Worm (Caenorhabditis elegans) whole organism, L1 larva: ENCODE data around the gene npl-4.1.

Source experiments
- C16A3.4 ChIP-seq: fragments of 150-350 bp; optimal IDR thresholded peaks from 2 replicates; lab custom pipeline; 2014; ENCODE audit warnings: missing biosample characterization, missing genetic modification characterization
- F16B12.6 ChIP-seq: fragments of 150-350 bp; optimal IDR thresholded peaks from 2 replicates; lab custom pipeline; 2014; ENCODE audit warnings: missing biosample characterization, missing genetic modification characterization
- Y116A8C.19 ChIP-seq: sonication (generic microtip); optimal IDR thresholded peaks from 2 replicates; lab custom pipeline; 2016; ENCODE audit warnings: missing compliant biosample characterization, missing genetic modification characterization, borderline replicate concordance
- alr-1 ChIP-seq: fragments of 200-800 bp; sonication (Bioruptor generic); optimal IDR thresholded peaks from 2 replicates; lab custom pipeline; 2018; ENCODE audit warnings: borderline replicate concordance, mild to moderate bottlenecking, missing genetic modification characterization, missing compliant biosample characterization
- ama-1 ChIP-seq: fragments of 150-350 bp; optimal IDR thresholded peaks from 2 replicates; lab custom pipeline; 2014
- ceh-82 ChIP-seq, 3 experiments: fragments of 150-350 bp in 1 of 3; sonication (generic microtip) in 2 of 3; optimal IDR thresholded peaks; 2 replicates each; lab custom pipeline; 2014 to 2017; ENCODE audit warnings: missing biosample characterization in 3 of 3, missing genetic modification characterization in 3 of 3
- ceh-88 ChIP-seq: fragments of 200-800 bp; sonication (Bioruptor generic); IDR thresholded peaks from 2 replicates; pipeline ENCODE4 v1.3.6; 2022; ENCODE audit warnings: missing genetic modification characterization, missing compliant biosample characterization
- ces-1 ChIP-seq: fragments of 150-350 bp; optimal IDR thresholded peaks from 2 replicates; lab custom pipeline; 2014; ENCODE audit warnings: missing biosample characterization, missing genetic modification reagents, missing genetic modification characterization
- dpl-1 ChIP-seq, 3 experiments: fragments of 150-350 bp in 2 of 3; sonication (generic microtip) in 1 of 3; optimal IDR thresholded peaks; 2 replicates each; lab custom pipeline; 2014 to 2017; ENCODE audit warnings: missing biosample characterization in 3 of 3, missing genetic modification characterization in 3 of 3, missing genetic modification reagents in 3 of 3
- dsc-1 ChIP-seq: sonication (generic microtip); optimal IDR thresholded peaks from 2 replicates; lab custom pipeline; 2016; ENCODE audit warnings: mild to moderate bottlenecking, missing genetic modification characterization, missing compliant biosample characterization
- efl-1 ChIP-seq, 4 experiments: fragments of 150-350 bp; optimal IDR thresholded peaks in 3 of 4; peaks in 1 of 4; 1 replicate in 1 of 4; 2 replicates in 3 of 4; lab custom pipeline; 2014; ENCODE audit warnings: missing biosample characterization in 2 of 4, missing genetic modification characterization in 2 of 4, missing genetic modification reagents in 2 of 4
- egl-13 ChIP-seq: sonication (generic microtip); optimal IDR thresholded peaks from 2 replicates; lab custom pipeline; 2016; ENCODE audit warnings: missing genotype, missing genetic modification reagents, missing genetic modification characterization, missing compliant biosample characterization
- elt-2 ChIP-seq: sonication (generic microtip); optimal IDR thresholded peaks from 2 replicates; lab custom pipeline; 2016; ENCODE audit warnings: missing genetic modification characterization, mild to moderate bottlenecking, inconsistent platforms, missing compliant biosample characterization, missing genetic modification reagents
- elt-3 ChIP-seq, 6 experiments: fragments of 150-350 bp in 1 of 6; sonication (generic microtip); optimal IDR thresholded peaks; 2 replicates each; lab custom pipeline; 2017 to 2018; ENCODE audit warnings: missing biosample characterization in 6 of 6, missing genetic modification characterization in 6 of 6, inconsistent platforms in 1 of 6
- fkh-10 ChIP-seq: sonication (generic microtip); optimal IDR thresholded peaks from 2 replicates; lab custom pipeline; 2017; ENCODE audit warnings: missing biosample characterization, missing genetic modification reagents, missing genetic modification characterization
- fkh-4 ChIP-seq: sonication (generic microtip); optimal IDR thresholded peaks from 2 replicates; lab custom pipeline; 2016; ENCODE audit warnings: missing compliant biosample characterization, missing genetic modification characterization, borderline replicate concordance
- fkh-8 ChIP-seq: sonication (generic microtip); optimal IDR thresholded peaks from 2 replicates; lab custom pipeline; 2016; ENCODE audit warnings: mild to moderate bottlenecking, missing genetic modification characterization, missing compliant biosample characterization
- hlh-4 ChIP-seq: sonication (generic microtip); optimal IDR thresholded peaks from 2 replicates; lab custom pipeline; 2016; ENCODE audit warnings: mild to moderate bottlenecking, missing genetic modification characterization, missing compliant biosample characterization
- irx-1 ChIP-seq: sonication (generic microtip); optimal IDR thresholded peaks from 2 replicates; lab custom pipeline; 2016; ENCODE audit warnings: missing genetic modification characterization, missing compliant biosample characterization
- isw-1 ChIP-seq: fragments of 200-800 bp; sonication (Bioruptor generic); IDR thresholded peaks from 2 replicates; pipeline ENCODE4 v1.3.6; 2022; ENCODE audit warnings: missing genetic modification characterization, missing compliant biosample characterization
- lin-14 ChIP-seq: fragments of 200-800 bp; sonication (Bioruptor generic); optimal IDR thresholded peaks from 2 replicates; lab custom pipeline; 2018; ENCODE audit warnings: mild to moderate bottlenecking, missing genetic modification characterization, moderate library complexity, missing compliant biosample characterization
- lin-15B ChIP-seq: fragments of 150-350 bp; sonication (generic microtip); optimal IDR thresholded peaks from 3 replicates; lab custom pipeline; 2014; ENCODE audit warnings: missing biosample characterization, missing genetic modification characterization
- lin-35 ChIP-seq, 2 experiments: fragments of 150-350 bp; optimal IDR thresholded peaks; 2 replicates each; lab custom pipeline; 2014; ENCODE audit warnings: missing biosample characterization in 2 of 2, missing genetic modification characterization in 2 of 2, missing genetic modification reagents in 2 of 2
- lir-3 ChIP-seq: sonication (generic microtip); optimal IDR thresholded peaks from 2 replicates; lab custom pipeline; 2016; ENCODE audit warnings: mild to moderate bottlenecking, missing genetic modification characterization, moderate library complexity, missing compliant biosample characterization; ENCODE audit not compliant: poor library complexity
- lsy-2 ChIP-seq, 2 experiments: fragments of 150-350 bp; optimal IDR thresholded peaks; 2 replicates each; lab custom pipeline; 2014; ENCODE audit warnings: missing biosample characterization in 2 of 2, missing genetic modification characterization in 2 of 2
- mab-9 ChIP-seq: fragments of 200-800 bp; sonication (Bioruptor generic); IDR thresholded peaks from 2 replicates; pipeline ENCODE4 v1.3.6; 2022; ENCODE audit warnings: missing genetic modification reagents, missing genetic modification characterization, missing compliant biosample characterization
- mdl-1 ChIP-seq, 2 experiments: fragments of 150-350 bp; optimal IDR thresholded peaks; 2 replicates each; lab custom pipeline; 2014 to 2017; ENCODE audit warnings: missing biosample characterization in 2 of 2, missing genetic modification characterization in 2 of 2, inconsistent platforms in 1 of 2
- mef-2 ChIP-seq: fragments of 150-350 bp; optimal IDR thresholded peaks from 2 replicates; lab custom pipeline; 2014; ENCODE audit warnings: missing biosample characterization, missing genetic modification characterization
- mep-1 ChIP-seq: fragments of 150-350 bp; optimal IDR thresholded peaks from 2 replicates; lab custom pipeline; 2014; ENCODE audit warnings: missing biosample characterization, missing genetic modification characterization
- nhr-19 ChIP-seq: fragments of 200-800 bp; sonication (Bioruptor generic); conservative IDR thresholded peaks from 2 replicates; pipeline ENCODE4 v1.3.6; 2022; ENCODE audit warnings: missing genetic modification characterization, missing compliant biosample characterization
- nhr-20 ChIP-seq: sonication (generic microtip); optimal IDR thresholded peaks from 2 replicates; lab custom pipeline; 2016; ENCODE audit warnings: mild to moderate bottlenecking, missing genetic modification characterization, missing compliant biosample characterization
- nhr-28 ChIP-seq: fragments of 150-350 bp; optimal IDR thresholded peaks from 2 replicates; lab custom pipeline; 2014; ENCODE audit warnings: missing biosample characterization, missing genetic modification characterization
- nhr-47 ChIP-seq: sonication (generic microtip); optimal IDR thresholded peaks from 2 replicates; lab custom pipeline; 2016; ENCODE audit warnings: mild to moderate bottlenecking, missing genetic modification characterization, moderate library complexity, missing compliant biosample characterization
- nhr-71 ChIP-seq: sonication (generic microtip); optimal IDR thresholded peaks from 2 replicates; lab custom pipeline; 2016; ENCODE audit warnings: mild to moderate bottlenecking, missing genetic modification characterization, moderate library complexity, missing compliant biosample characterization
- nhr-76 ChIP-seq: sonication (generic microtip); optimal IDR thresholded peaks from 2 replicates; lab custom pipeline; 2017; ENCODE audit warnings: missing biosample characterization, missing genetic modification characterization
- nhr-77 ChIP-seq: fragments of 150-350 bp; optimal IDR thresholded peaks from 2 replicates; lab custom pipeline; 2014; ENCODE audit warnings: missing biosample characterization, missing genetic modification characterization
- nhr-84 ChIP-seq: sonication (generic microtip); optimal IDR thresholded peaks from 2 replicates; lab custom pipeline; 2017; ENCODE audit warnings: missing biosample characterization, missing genetic modification characterization
- nhr-85 ChIP-seq: sonication (generic microtip); peaks from one replicate; lab custom pipeline; 2016; ENCODE audit warnings: missing genetic modification characterization, inconsistent platforms, missing compliant biosample characterization
- nhr-90 ChIP-seq: sonication (generic microtip); optimal IDR thresholded peaks from 2 replicates; lab custom pipeline; 2016; ENCODE audit warnings: mild to moderate bottlenecking, missing genetic modification characterization, missing compliant biosample characterization; ENCODE audit not compliant: poor library complexity
- pqm-1 ChIP-seq: sonication (generic microtip); optimal IDR thresholded peaks from 3 replicates; lab custom pipeline; 2017; ENCODE audit warnings: missing biosample characterization, missing genetic modification characterization
- rnt-1 ChIP-seq: sonication (generic microtip); optimal IDR thresholded peaks from 2 replicates; lab custom pipeline; 2016; ENCODE audit warnings: mild to moderate bottlenecking, missing genetic modification characterization, moderate library complexity, missing compliant biosample characterization
- snpc-4 ChIP-seq: fragments of 150-350 bp; optimal IDR thresholded peaks from 2 replicates; lab custom pipeline; 2014; ENCODE audit warnings: missing biosample characterization, missing genetic modification characterization
- snu-23 ChIP-seq: sonication (generic microtip); optimal IDR thresholded peaks from 2 replicates; lab custom pipeline; 2016; ENCODE audit warnings: missing genetic modification characterization, missing compliant biosample characterization
- sox-4 ChIP-seq: sonication (generic microtip); optimal IDR thresholded peaks from 2 replicates; lab custom pipeline; 2016; ENCODE audit warnings: missing genetic modification characterization, missing compliant biosample characterization
- sptf-1 ChIP-seq: fragments of 150-350 bp; optimal IDR thresholded peaks from 2 replicates; lab custom pipeline; 2014; ENCODE audit warnings: missing biosample characterization, missing genetic modification characterization
- sup-37 ChIP-seq: fragments of 200-800 bp; sonication (Bioruptor generic); optimal IDR thresholded peaks from 2 replicates; lab custom pipeline; 2018; ENCODE audit warnings: mild to moderate bottlenecking, missing genetic modification characterization, missing compliant biosample characterization
- tbx-2 ChIP-seq: sonication (generic microtip); optimal IDR thresholded peaks from 2 replicates; lab custom pipeline; 2016; ENCODE audit warnings: missing genetic modification characterization, missing compliant biosample characterization
- unc-130 ChIP-seq: fragments of 150-350 bp; optimal IDR thresholded peaks from 2 replicates; lab custom pipeline; 2017; ENCODE audit warnings: missing biosample characterization, missing genetic modification characterization, inconsistent platforms
- unc-62 ChIP-seq: fragments of 150-350 bp; optimal IDR thresholded peaks from 2 replicates; lab custom pipeline; 2014; ENCODE audit warnings: missing biosample characterization, missing genetic modification reagents, missing genetic modification characterization
- unc-98 ChIP-seq: fragments of 200-800 bp; sonication (Bioruptor generic); IDR thresholded peaks from 2 replicates; pipeline ENCODE4 v1.3.6; 2022; ENCODE audit warnings: missing genetic modification characterization, missing compliant biosample characterization
- xbp-1 ChIP-seq: sonication (generic microtip); optimal IDR thresholded peaks from 2 replicates; lab custom pipeline; 2016; ENCODE audit warnings: missing genetic modification characterization, missing compliant biosample characterization
- zag-1 ChIP-seq: fragments of 150-350 bp; optimal IDR thresholded peaks from 2 replicates; lab custom pipeline; 2014; ENCODE audit warnings: missing biosample characterization, missing genetic modification characterization

Gene npl-4.1

DNA sequence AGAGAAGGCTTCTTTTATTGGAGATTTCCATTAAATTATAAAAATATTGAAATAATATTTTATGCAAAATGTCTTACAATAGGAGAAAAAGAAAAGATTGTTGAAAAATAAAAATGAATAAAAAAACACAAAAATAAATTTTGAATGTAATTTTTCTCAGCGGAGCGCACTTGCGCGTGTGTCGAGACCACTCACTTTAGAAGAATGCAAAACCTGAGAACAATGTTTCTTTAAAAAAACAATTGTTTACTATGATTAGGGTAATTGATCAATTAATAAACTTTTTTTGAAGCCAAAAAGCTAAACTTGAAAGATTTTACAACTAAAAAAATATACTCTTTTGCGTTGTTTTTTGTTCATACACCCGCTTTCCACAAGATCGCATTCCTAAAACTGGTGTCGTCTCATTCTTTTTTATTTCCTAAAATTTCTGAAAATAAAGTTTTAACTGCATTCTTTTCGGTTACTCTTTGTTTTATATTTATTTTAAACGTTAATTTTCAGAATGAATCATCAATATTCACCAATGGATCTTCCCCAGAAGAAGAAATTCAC is 36.9 kb upstream of the npl-4.1 start, which contains the start of gene ttc-4:
ttc-4 (plus strand) TSS at position 505 of the 555 bp plus-strand sequence.
- TF ChIP-seq ceh-88 (GFP tag; lab: Robert Waterston, UW) = no peak
- peak; percentile 43 for TF ChIP-seq nhr-20 (tag; lab: Kevin White, UChicago)
- peak; percentile 63 for TF ChIP-seq lir-3 (tag; lab: Kevin White, UChicago)
- TF ChIP-seq mef-2 = no peak
- TF ChIP-seq F16B12.6 (tag; lab: Kevin White, UChicago) = peak; percentile 12
- peak; percentile 17 for TF ChIP-seq irx-1 (tag; lab: Kevin White, UChicago)
- peak; percentile 41 to 73 for TF ChIP-seq lin-35 (GFP tag; optimal IDR thresholded peaks at IDR 0.05; lab: Kevin White, UChicago)
- peak; percentile 15 for TF ChIP-seq snpc-4 (tag; lab: Kevin White, UChicago)
- no peak for TF ChIP-seq sox-4
- peak; percentile 50 to 59 for TF ChIP-seq efl-1 (optimal IDR thresholded peaks at IDR 0.05; lab: Kevin White, UChicago)
- peak; percentile 1 to 58 for TF ChIP-seq efl-1 (GFP tag; optimal IDR thresholded peaks at IDR 0.05 in 1 of 2; lab: Kevin White, UChicago)
- TF ChIP-seq nhr-76 (tag; lab: Kevin White, UChicago) = no peak
- no peak for TF ChIP-seq fkh-10
- peak; percentile 76 for TF ChIP-seq C16A3.4 (tag; lab: Kevin White, UChicago)
- TF ChIP-seq lsy-2 (tag; optimal IDR thresholded peaks at IDR 0.05; lab: Kevin White, UChicago) = peak; percentile 5 to 82
- peak; percentile 19 for TF ChIP-seq rnt-1 (tag; lab: Kevin White, UChicago)
- peak; percentile 40 for TF ChIP-seq unc-130
- no peak for TF ChIP-seq nhr-84 (tag; lab: Kevin White, UChicago)
- peak; percentile 34 for TF ChIP-seq nhr-77 (tag; lab: Kevin White, UChicago)
- TF ChIP-seq nhr-85 (tag; lab: Kevin White, UChicago) = peak; percentile 69
- no peak for TF ChIP-seq ces-1 (GFP tag; lab: Kevin White, UChicago)
- TF ChIP-seq hlh-4 (tag; lab: Kevin White, UChicago) = no peak
- peak; percentile 45 for TF ChIP-seq fkh-8 (tag; lab: Kevin White, UChicago)
- TF ChIP-seq fkh-4 (tag; lab: Kevin White, UChicago) = no peak
- peak; percentile 48 for TF ChIP-seq lin-15B (tag; lab: Kevin White, UChicago)
- TF ChIP-seq sup-37 = no peak
- no peak for TF ChIP-seq dsc-1 (tag; lab: Kevin White, UChicago)
- TF ChIP-seq elt-3 (tag; optimal IDR thresholded peaks at IDR 0.05; lab: Kevin White, UChicago) = peak in 1 of 6 experiments; percentile 21
- no peak for TF ChIP-seq zag-1 (tag; lab: Kevin White, UChicago)
- no peak for TF ChIP-seq unc-98 (GFP tag; lab: Robert Waterston, UW)
- TF ChIP-seq lin-14 (GFP tag; lab: Kevin White, UChicago) = peak; percentile 51
- no peak for TF ChIP-seq nhr-19 (GFP tag; lab: Robert Waterston, UW)
- TF ChIP-seq mab-9 (GFP tag; lab: Robert Waterston, UW) = no peak
- TF ChIP-seq unc-62 (GFP tag; lab: Kevin White, UChicago) = no peak
- TF ChIP-seq xbp-1 (tag; lab: Kevin White, UChicago) = peak; percentile 33
- TF ChIP-seq dpl-1 (GFP tag; optimal IDR thresholded peaks at IDR 0.05; lab: Kevin White, UChicago) = peak; percentile 11 to 67 (median 41)
- TF ChIP-seq mep-1 (tag; lab: Kevin White, UChicago) = peak; percentile 36
- TF ChIP-seq ceh-82 (tag; optimal IDR thresholded peaks at IDR 0.05; lab: Kevin White, UChicago) = peak in 2 of 3 experiments; percentile 1
- no peak for TF ChIP-seq egl-13
- TF ChIP-seq Y116A8C.19 (tag; lab: Kevin White, UChicago) = no peak
- no peak for TF ChIP-seq nhr-28 (tag; lab: Kevin White, UChicago)
- peak; percentile 28; the same call in 1 of the 2 replicates for TF ChIP-seq isw-1 (GFP tag; lab: Robert Waterston, UW)
- no peak for TF ChIP-seq alr-1 (tag; lab: Kevin White, UChicago)
- TF ChIP-seq nhr-90 = peak; percentile 26
- TF ChIP-seq pqm-1 (tag; lab: Kevin White, UChicago) = no peak
- TF ChIP-seq snu-23 = peak; percentile 49
- TF ChIP-seq sptf-1 (tag; lab: Kevin White, UChicago) = no peak
- peak; percentile 23 for TF ChIP-seq tbx-2 (tag; lab: Kevin White, UChicago)
- TF ChIP-seq ama-1 (lab: Kevin White, UChicago) = no peak
- peak; percentile 8 for TF ChIP-seq elt-2 (tag; lab: Kevin White, UChicago)
- TF ChIP-seq nhr-71 (tag; lab: Kevin White, UChicago) = peak; percentile 61
- no peak for TF ChIP-seq mdl-1 (tag; optimal IDR thresholded peaks at IDR 0.05; lab: Kevin White, UChicago)
- peak; percentile 43 for TF ChIP-seq nhr-47 (tag; lab: Kevin White, UChicago)
